Worm (Caenorhabditis elegans) whole organism, L1 larva: ENCODE data around the gene K11D12.13.

Experiments
- F16B12.6 ChIP-seq: fragments of 150-350 bp; optimal IDR thresholded peaks from 2 replicates; lab custom pipeline; 2014; ENCODE audit warnings: missing biosample characterization, missing genetic modification characterization
- ama-1 ChIP-seq: fragments of 150-350 bp; optimal IDR thresholded peaks from 2 replicates; lab custom pipeline; 2014
- ceh-8 ChIP-seq: fragments of 200-800 bp; sonication (Bioruptor generic); optimal IDR thresholded peaks from 2 replicates; lab custom pipeline; 2018; ENCODE audit warnings: mild to moderate bottlenecking, missing genetic modification characterization, moderate library complexity, missing compliant biosample characterization
- ceh-82 ChIP-seq, 3 experiments: fragments of 150-350 bp in 1 of 3; sonication (generic microtip) in 2 of 3; optimal IDR thresholded peaks; 2 replicates each; lab custom pipeline; 2014 to 2017; ENCODE audit warnings: missing biosample characterization in 3 of 3, missing genetic modification characterization in 3 of 3
- egl-27 ChIP-seq, 2 experiments: fragments of 150-350 bp in 1 of 2; sonication (generic microtip); optimal IDR thresholded peaks; 3 replicates each; lab custom pipeline; 2017 to 2018; ENCODE audit warnings: missing biosample characterization in 2 of 2, missing genetic modification characterization in 2 of 2, missing genetic modification reagents in 2 of 2
- lin-39 ChIP-seq: fragments of 150-350 bp; optimal IDR thresholded peaks from 2 replicates; lab custom pipeline; 2014; ENCODE audit warnings: missing biosample characterization, missing genetic modification reagents, missing genetic modification characterization
- mep-1 ChIP-seq: fragments of 150-350 bp; optimal IDR thresholded peaks from 2 replicates; lab custom pipeline; 2014; ENCODE audit warnings: missing biosample characterization, missing genetic modification characterization
- nhr-12 ChIP-seq: sonication (generic microtip); optimal IDR thresholded peaks from 2 replicates; lab custom pipeline; 2017; ENCODE audit warnings: missing biosample characterization, missing genetic modification characterization
- nhr-20 ChIP-seq: sonication (generic microtip); optimal IDR thresholded peaks from 2 replicates; lab custom pipeline; 2016; ENCODE audit warnings: mild to moderate bottlenecking, missing genetic modification characterization, missing compliant biosample characterization
- unc-62 ChIP-seq: fragments of 150-350 bp; optimal IDR thresholded peaks from 2 replicates; lab custom pipeline; 2014; ENCODE audit warnings: missing biosample characterization, missing genetic modification reagents, missing genetic modification characterization
- xbp-1 ChIP-seq: sonication (generic microtip); optimal IDR thresholded peaks from 2 replicates; lab custom pipeline; 2016; ENCODE audit warnings: missing genetic modification characterization, missing compliant biosample characterization
- zag-1 ChIP-seq: fragments of 150-350 bp; optimal IDR thresholded peaks from 2 replicates; lab custom pipeline; 2014; ENCODE audit warnings: missing biosample characterization, missing genetic modification characterization

- TF ChIP-seq zag-1 (tag; lab: Kevin White, UChicago) (no peak), ama-1 (lab: Kevin White, UChicago) (no peak), egl-27 (tag; optimal IDR thresholded peaks at IDR 0.05; lab: Kevin White, UChicago) (no peak), ceh-82 (tag; optimal IDR thresholded peaks at IDR 0.05; lab: Kevin White, UChicago) (no peak), unc-62 (no peak), xbp-1 (tag; lab: Kevin White, UChicago) (no peak), nhr-20 (no peak), nhr-12 (no peak), lin-39 (tag; lab: Kevin White, UChicago) (no peak), ceh-8 (no peak), mep-1 (no peak), F16B12.6 (tag; lab: Kevin White, UChicago) (no peak)
These were observed 6.8 kb upstream of the K11D12.13 start for ce11 chrV:5026438-5026837.
